Worm (Caenorhabditis elegans) whole organism, L2 larva: ENCODE results near the gene EGAP9.3.

Experiments
- C34F6.9 ChIP-seq: fragments of 150-350 bp; optimal IDR thresholded peaks from 2 replicates; lab custom pipeline; 2014; ENCODE audit warnings: missing biosample characterization, missing genetic modification characterization
- F13H6.1 ChIP-seq: sonication (generic microtip); optimal IDR thresholded peaks from 2 replicates; lab custom pipeline; 2016; ENCODE audit warnings: missing genetic modification characterization, missing compliant biosample characterization
- Y55F3AM.14 ChIP-seq: fragments of 200-800 bp; sonication (Bioruptor generic); optimal IDR thresholded peaks from 2 replicates; lab custom pipeline; 2018; ENCODE audit warnings: mild to moderate bottlenecking, missing genetic modification characterization, missing compliant biosample characterization
- ZK546.5 ChIP-seq: sonication (generic microtip); optimal IDR thresholded peaks from 2 replicates; lab custom pipeline; 2017; ENCODE audit warnings: missing biosample characterization, missing genetic modification characterization
- aly-2 ChIP-seq: fragments of 150-350 bp; optimal IDR thresholded peaks from 2 replicates; lab custom pipeline; 2014; ENCODE audit warnings: missing biosample characterization, missing genetic modification characterization
- ama-1 ChIP-seq: fragments of 150-350 bp; optimal IDR thresholded peaks from 2 replicates; lab custom pipeline; 2018; ENCODE audit warnings: inconsistent platforms
- blmp-1 ChIP-seq: sonication (generic microtip); optimal IDR thresholded peaks from 2 replicates; lab custom pipeline; 2017; ENCODE audit warnings: missing genetic modification characterization, mild to moderate bottlenecking, missing compliant biosample characterization, antibody characterized with exemption, moderate library complexity; ENCODE audit not compliant: insufficient read depth
- ceh-82 ChIP-seq: fragments of 150-350 bp; optimal IDR thresholded peaks from 2 replicates; lab custom pipeline; 2014; ENCODE audit warnings: missing biosample characterization, missing genetic modification characterization
- dmd-4 ChIP-seq: sonication (generic microtip); optimal IDR thresholded peaks from 2 replicates; lab custom pipeline; 2017; ENCODE audit warnings: missing biosample characterization, missing genetic modification characterization
- elt-1 ChIP-seq: fragments of 150-350 bp; optimal IDR thresholded peaks from 2 replicates; lab custom pipeline; 2014; ENCODE audit warnings: missing biosample characterization, missing genetic modification characterization
- fos-1 ChIP-seq: fragments of 150-350 bp; optimal IDR thresholded peaks from 2 replicates; lab custom pipeline; 2014; ENCODE audit warnings: missing biosample characterization, missing genetic modification characterization
- gmeb-1 ChIP-seq: fragments of 150-350 bp; optimal IDR thresholded peaks from 2 replicates; lab custom pipeline; 2014; ENCODE audit warnings: missing biosample characterization, missing genetic modification characterization
- lin-11 ChIP-seq: fragments of 150-350 bp; sonication (generic microtip); optimal IDR thresholded peaks from 2 replicates; lab custom pipeline; 2014; ENCODE audit warnings: missing biosample characterization, missing genetic modification characterization, inconsistent platforms, mixed read lengths
- lsy-2 ChIP-seq, 2 experiments: fragments of 150-350 bp in 1 of 2; sonication (generic microtip) in 1 of 2; optimal IDR thresholded peaks; 2 replicates each; lab custom pipeline; 2014 to 2017; ENCODE audit warnings: missing biosample characterization in 2 of 2, missing genetic modification characterization in 2 of 2
- mbf-1 ChIP-seq: sonication (generic microtip); optimal IDR thresholded peaks from 2 replicates; lab custom pipeline; 2017; ENCODE audit warnings: missing biosample characterization, missing genetic modification characterization
- mdl-1 ChIP-seq, 2 experiments: fragments of 150-350 bp in 1 of 2; sonication (generic microtip) in 1 of 2; optimal IDR thresholded peaks; 2 replicates each; lab custom pipeline; 2017; ENCODE audit warnings: missing biosample characterization in 2 of 2, missing genetic modification characterization in 2 of 2
- nhr-10 ChIP-seq: sonication (generic microtip); optimal IDR thresholded peaks from 2 replicates; lab custom pipeline; 2017; ENCODE audit warnings: missing biosample characterization, missing genetic modification characterization
- nhr-11 ChIP-seq: fragments of 150-350 bp; optimal IDR thresholded peaks from 2 replicates; lab custom pipeline; 2014; ENCODE audit warnings: missing biosample characterization, missing genetic modification characterization
- nhr-12 ChIP-seq: fragments of 150-350 bp; optimal IDR thresholded peaks from 2 replicates; lab custom pipeline; 2014; ENCODE audit warnings: missing biosample characterization, missing genetic modification characterization
- nhr-129 ChIP-seq: fragments of 150-350 bp; optimal IDR thresholded peaks from 2 replicates; lab custom pipeline; 2014; ENCODE audit warnings: missing biosample characterization, missing genetic modification characterization
- nhr-21 ChIP-seq: fragments of 150-350 bp; optimal IDR thresholded peaks from 2 replicates; lab custom pipeline; 2014; ENCODE audit warnings: missing biosample characterization, missing genetic modification characterization
- nhr-23 ChIP-seq: fragments of 150-350 bp; optimal IDR thresholded peaks from 2 replicates; lab custom pipeline; 2014; ENCODE audit warnings: missing biosample characterization, missing genetic modification reagents, missing genetic modification characterization
- nhr-237 ChIP-seq: fragments of 150-350 bp; optimal IDR thresholded peaks from 2 replicates; lab custom pipeline; 2014; ENCODE audit warnings: missing biosample characterization, missing genetic modification characterization
- nhr-25 ChIP-seq: fragments of 150-350 bp; sonication (generic microtip); optimal IDR thresholded peaks from 3 replicates; lab custom pipeline; 2014; ENCODE audit warnings: missing biosample characterization, missing genetic modification characterization
- nhr-6 ChIP-seq: fragments of 150-350 bp; optimal IDR thresholded peaks from 2 replicates; lab custom pipeline; 2014; ENCODE audit warnings: missing biosample characterization, missing genetic modification characterization
- nhr-77 ChIP-seq: fragments of 150-350 bp; optimal IDR thresholded peaks from 2 replicates; lab custom pipeline; 2014; ENCODE audit warnings: missing biosample characterization, missing genetic modification characterization
- sem-4 ChIP-seq: fragments of 150-350 bp; optimal IDR thresholded peaks from 2 replicates; lab custom pipeline; 2014; ENCODE audit warnings: missing biosample characterization, missing genetic modification reagents, missing genetic modification characterization
- sma-3 ChIP-seq: sonication (generic microtip); optimal IDR thresholded peaks from 2 replicates; lab custom pipeline; 2016; ENCODE audit warnings: missing genetic modification reagents, missing genetic modification characterization, missing compliant biosample characterization
- sma-9 ChIP-seq, 2 experiments: fragments of 150-350 bp in 1 of 2; sonication (generic microtip) in 1 of 2; optimal IDR thresholded peaks; 2 replicates each; lab custom pipeline; 2014 to 2016; ENCODE audit warnings: missing genetic modification characterization in 2 of 2, mild to moderate bottlenecking in 1 of 2, missing biosample characterization in 1 of 2, missing compliant biosample characterization in 1 of 2, missing genetic modification reagents in 1 of 2, moderate library complexity in 1 of 2
- snpc-4 ChIP-seq: fragments of 150-350 bp; optimal IDR thresholded peaks from 2 replicates; lab custom pipeline; 2014; ENCODE audit warnings: missing biosample characterization, missing genetic modification characterization
- unc-39 ChIP-seq: fragments of 150-350 bp; optimal IDR thresholded peaks from 2 replicates; lab custom pipeline; 2014; ENCODE audit warnings: missing biosample characterization, missing genetic modification characterization
- unc-62 ChIP-seq: fragments of 150-350 bp; optimal IDR thresholded peaks from 2 replicates; lab custom pipeline; 2014; ENCODE audit warnings: missing biosample characterization, missing genetic modification reagents, missing genetic modification characterization
- zag-1 ChIP-seq: fragments of 150-350 bp; optimal IDR thresholded peaks from 2 replicates; lab custom pipeline; 2014; ENCODE audit warnings: missing biosample characterization, missing genetic modification characterization

The EGAP9.3 gene

ce11 chrV:6557035-6557434 is 22.9 kb downstream of the EGAP9.3 start, which contains the start of gene spp-27:
TSS of gene spp-27 (minus strand) at chrV:6557135.
- TF ChIP-seq nhr-10 (tag; lab: Kevin White, UChicago) (no peak), nhr-21 (tag; lab: Kevin White, UChicago) (no peak), lsy-2 (tag; optimal IDR thresholded peaks at IDR 0.05; lab: Kevin White, UChicago) (no peak)

DNA sequence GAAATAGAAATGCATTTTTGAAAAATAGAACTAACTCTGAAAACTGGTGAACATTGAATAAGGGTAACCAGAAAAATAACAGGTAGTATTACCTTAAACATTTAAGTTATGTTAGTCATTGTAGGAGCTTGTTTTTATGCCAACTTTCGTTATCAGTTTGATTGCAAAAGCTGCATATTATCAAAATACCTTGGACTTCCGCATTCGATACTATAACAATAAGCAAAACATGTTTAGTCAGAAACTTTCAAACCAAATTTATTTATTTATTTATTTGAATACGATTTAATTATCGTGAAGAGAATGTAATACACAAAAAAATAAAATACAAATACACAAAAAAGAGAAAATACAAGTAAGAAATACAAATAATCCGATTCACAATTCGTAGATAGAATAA is 25.6 kb downstream of the EGAP9.3 start, which contains the start of gene K04A8.19:
Gene K04A8.19 (minus strand): TSS at position 101 of the 400 bp plus-strand sequence.
- TF ChIP-seq zag-1 (tag; lab: Kevin White, UChicago) (no peak), nhr-129 (tag; lab: Kevin White, UChicago) (no peak), nhr-23 (tag; lab: Kevin White, UChicago) (no peak), lin-11 (no peak), ceh-82 (no peak), sma-3 (no peak)

ce11 chrV:6551707-6552390 is 28.1 kb downstream of the EGAP9.3 start, which contains the start of gene twk-10:
TSS of gene twk-10 (plus strand) at chrV:6552340.
- peak; percentile 19 for TF ChIP-seq sma-3
- no peak for TF ChIP-seq unc-39
- no peak for TF ChIP-seq nhr-77 (tag; lab: Kevin White, UChicago)
- no peak for TF ChIP-seq nhr-10 (tag; lab: Kevin White, UChicago)
- peak; percentile 43 for TF ChIP-seq sma-9 (GFP tag; optimal IDR thresholded peaks at IDR 0.05; lab: Kevin White, UChicago)
- no peak for TF ChIP-seq sma-9 (tag; optimal IDR thresholded peaks at IDR 0.05; lab: Kevin White, UChicago)
- peak; percentile 18 for TF ChIP-seq C34F6.9 (tag; lab: Kevin White, UChicago)
- peak; percentile 59 for TF ChIP-seq fos-1 (tag; lab: Kevin White, UChicago)
- TF ChIP-seq nhr-129 (tag; lab: Kevin White, UChicago) = peak; percentile 54

DNA sequence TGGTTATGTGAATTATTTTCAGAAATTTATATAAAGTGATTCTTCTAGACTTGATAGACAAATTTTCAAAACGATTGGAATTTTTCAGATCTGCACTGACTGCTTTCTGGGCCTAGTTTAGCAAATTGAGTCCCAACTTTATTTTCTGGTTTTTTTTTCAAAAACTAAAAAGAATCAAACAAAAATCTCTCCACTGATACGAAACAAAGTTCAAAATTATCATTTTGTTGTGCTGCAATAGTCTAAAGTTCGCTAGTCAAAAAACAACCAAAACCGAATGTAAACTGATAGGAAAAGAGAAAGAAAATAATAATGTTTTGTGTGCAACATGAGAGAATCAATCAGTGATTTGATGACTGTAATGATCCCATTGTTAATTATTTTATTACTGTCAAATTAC is 30.1 kb downstream of the EGAP9.3 start, which contains the start of gene lipl-4:
Gene lipl-4 (plus strand): TSS at position 301 of the 400 bp plus-strand sequence.
- no peak for TF ChIP-seq nhr-12
- no peak for TF ChIP-seq nhr-6 (tag; lab: Kevin White, UChicago)
- no peak for TF ChIP-seq blmp-1 (tag; lab: Kevin White, UChicago)
- TF ChIP-seq sem-4 = no peak
- TF ChIP-seq lin-11 = no peak
- TF ChIP-seq aly-2 (tag; lab: Kevin White, UChicago) = no peak
- no peak for TF ChIP-seq ZK546.5 (tag; lab: Kevin White, UChicago)
- no peak for TF ChIP-seq unc-62 (GFP tag; lab: Kevin White, UChicago)
- TF ChIP-seq nhr-11 (tag; lab: Kevin White, UChicago) = no peak
- TF ChIP-seq nhr-10 (tag; lab: Kevin White, UChicago) = no peak
- TF ChIP-seq zag-1 (tag; lab: Kevin White, UChicago) = no peak
- TF ChIP-seq nhr-25 = no peak
- TF ChIP-seq dmd-4 (tag; lab: Kevin White, UChicago) = no peak
- no peak for TF ChIP-seq snpc-4 (tag; lab: Kevin White, UChicago)
- TF ChIP-seq elt-1 (tag; lab: Kevin White, UChicago) = no peak

DNA sequence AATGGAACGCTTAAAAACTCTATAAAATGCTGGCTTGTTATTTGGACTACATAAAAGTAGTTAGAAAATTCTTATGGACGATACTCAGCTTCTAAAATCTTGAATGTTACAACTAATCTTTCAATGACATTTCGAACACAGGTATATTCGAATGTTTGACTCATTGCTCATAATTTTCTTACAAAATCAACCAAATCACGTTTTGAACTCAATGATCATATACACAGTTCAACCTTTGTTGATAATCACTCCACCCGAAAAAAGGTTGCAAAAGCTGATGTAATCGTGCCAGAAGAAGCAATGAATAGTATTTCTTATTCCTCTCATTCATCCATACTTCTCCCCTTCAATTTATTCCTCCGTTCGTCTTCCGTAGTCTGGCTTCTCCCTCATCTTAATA is 30.8 kb downstream of the EGAP9.3 start, which contains the start of gene K04A8.20:
Gene K04A8.20 (plus strand): TSS at position 301 of the 400 bp plus-strand sequence.
- TF ChIP-seq nhr-129 (tag; lab: Kevin White, UChicago) (no peak), gmeb-1 (no peak), lsy-2 (tag; optimal IDR thresholded peaks at IDR 0.05; lab: Kevin White, UChicago) (no peak), mdl-1 (tag; optimal IDR thresholded peaks at IDR 0.05; lab: Kevin White, UChicago) (no peak), nhr-77 (tag; lab: Kevin White, UChicago) (no peak), nhr-237 (tag; lab: Kevin White, UChicago) (no peak), ceh-82 (no peak), Y55F3AM.14 (GFP tag; lab: Kevin White, UChicago) (no peak), F13H6.1 (tag; lab: Kevin White, UChicago) (no peak), ama-1 (lab: Kevin White, UChicago) (no peak), nhr-11 (tag; lab: Kevin White, UChicago) (no peak), mbf-1 (tag; lab: Kevin White, UChicago) (no peak)
